Worm (Caenorhabditis elegans) whole organism, midembryonic: ENCODE results near the gene gadr-3.

Experiments
- T22C8.4 ChIP-seq: fragments of 200-800 bp; sonication (Bioruptor generic); IDR thresholded peaks from 2 replicates; pipeline ENCODE4 v1.3.6; 2022; ENCODE audit warnings: missing genetic modification characterization, missing compliant biosample characterization
- cog-1 ChIP-seq: sonication (generic microtip); optimal IDR thresholded peaks from 2 replicates; lab custom pipeline; 2016; ENCODE audit warnings: missing genetic modification characterization, missing compliant biosample characterization
- flt-1 ChIP-seq: fragments of 200-800 bp; sonication (Bioruptor generic); IDR thresholded peaks from 2 replicates; pipeline ENCODE4 v1.3.6; 2022; ENCODE audit warnings: missing genetic modification characterization, missing compliant biosample characterization
- klf-2 ChIP-seq: fragments of 200-800 bp; sonication (Bioruptor generic); conservative IDR thresholded peaks from 2 replicates; pipeline ENCODE4 v1.3.6; 2022; ENCODE audit warnings: missing genetic modification reagents, missing genetic modification characterization, missing compliant biosample characterization
- med-1 ChIP-seq: sonication (generic microtip); optimal IDR thresholded peaks from 2 replicates; lab custom pipeline; 2017; ENCODE audit warnings: missing genetic modification characterization, mild to moderate bottlenecking, missing compliant biosample characterization, antibody characterized with exemption, missing genetic modification reagents; ENCODE audit not compliant: insufficient read depth
- ref-1 ChIP-seq: fragments of 200-800 bp; sonication (Bioruptor generic); conservative IDR thresholded peaks from 2 replicates; pipeline ENCODE4 v1.3.6; 2022; ENCODE audit warnings: missing genetic modification reagents, missing genetic modification characterization, missing compliant biosample characterization
- tab-1 ChIP-seq: fragments of 200-800 bp; sonication (Bioruptor generic); IDR thresholded peaks from 2 replicates; pipeline ENCODE4 v1.3.6; 2022; ENCODE audit warnings: missing genetic modification characterization, missing compliant biosample characterization
- ztf-23 ChIP-seq: fragments of 200-800 bp; sonication (Bioruptor generic); IDR thresholded peaks from 2 replicates; pipeline ENCODE4 v1.3.6; 2022; ENCODE audit warnings: missing genetic modification reagents, missing genetic modification characterization, missing compliant biosample characterization
- ztf-29 ChIP-seq: fragments of 200-800 bp; sonication (Bioruptor generic); IDR thresholded peaks from 2 replicates; pipeline ENCODE4 v1.3.6; 2022; ENCODE audit warnings: missing genetic modification reagents, missing genetic modification characterization, missing compliant biosample characterization

Gene gadr-3

DNA sequence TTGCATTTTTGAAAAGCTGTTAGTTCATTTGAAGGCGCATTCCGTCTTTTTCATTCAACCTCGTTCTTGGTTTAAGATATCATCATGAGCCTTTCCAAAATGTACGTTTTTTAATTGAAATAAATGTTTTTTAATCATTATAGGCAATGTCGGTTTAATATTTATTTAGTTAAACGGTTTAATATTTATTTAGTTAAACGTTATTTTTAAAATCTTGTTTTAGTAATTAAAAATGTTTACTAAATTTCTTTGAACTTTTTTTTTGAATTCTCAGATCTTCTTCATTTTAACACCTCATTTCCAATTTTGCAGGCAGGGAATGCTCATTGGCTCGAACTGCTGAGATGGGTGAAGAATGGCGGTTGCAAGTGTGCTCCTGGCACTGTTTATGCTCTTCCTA is 23.3 kb upstream of the gadr-3 start, which contains the start of gene gar-2:
gar-2 (plus strand) TSS at position 301 of the 400 bp plus-strand sequence.
- TF ChIP-seq med-1 (GFP tag; lab: Kevin White, UChicago) (no peak), ref-1 (GFP tag; lab: Robert Waterston, UW) (no peak), tab-1 (no peak), ztf-29 (GFP tag; lab: Robert Waterston, UW) (no peak), ztf-23 (no peak), flt-1 (no peak), klf-2 (GFP tag; lab: Robert Waterston, UW) (no peak), cog-1 (tag; lab: Kevin White, UChicago) (no peak), T22C8.4 (GFP tag; lab: Robert Waterston, UW) (no peak)

DNA sequence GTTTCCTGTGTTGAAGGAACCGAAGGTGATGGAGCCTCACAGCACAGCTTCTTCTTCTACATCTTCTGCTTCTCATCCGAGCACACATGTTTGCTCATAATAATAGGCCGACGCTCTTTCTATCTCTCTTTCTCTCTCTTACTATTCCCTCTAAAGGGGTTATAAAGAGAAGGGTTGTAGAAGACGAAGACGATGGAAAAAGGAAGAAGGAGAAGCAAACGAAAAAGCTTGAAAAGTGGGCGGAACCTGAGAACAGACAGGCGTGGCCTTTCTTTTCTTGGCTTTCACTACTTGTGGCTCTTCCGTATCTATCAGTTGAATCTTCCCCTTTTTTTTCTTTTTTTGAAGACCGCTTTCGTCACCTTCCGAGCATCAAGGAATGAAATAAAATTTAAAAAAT is 22.0 kb upstream of the gadr-3 start:
- TF ChIP-seq klf-2 (GFP tag; lab: Robert Waterston, UW) (no peak), tab-1 (no peak), ztf-23 (no peak), T22C8.4 (GFP tag; lab: Robert Waterston, UW) (no peak), cog-1 (tag; lab: Kevin White, UChicago) (no peak), flt-1 (no peak), ztf-29 (GFP tag; lab: Robert Waterston, UW) (no peak), med-1 (GFP tag; lab: Kevin White, UChicago) (no peak), ref-1 (GFP tag; lab: Robert Waterston, UW) (no peak)

DNA sequence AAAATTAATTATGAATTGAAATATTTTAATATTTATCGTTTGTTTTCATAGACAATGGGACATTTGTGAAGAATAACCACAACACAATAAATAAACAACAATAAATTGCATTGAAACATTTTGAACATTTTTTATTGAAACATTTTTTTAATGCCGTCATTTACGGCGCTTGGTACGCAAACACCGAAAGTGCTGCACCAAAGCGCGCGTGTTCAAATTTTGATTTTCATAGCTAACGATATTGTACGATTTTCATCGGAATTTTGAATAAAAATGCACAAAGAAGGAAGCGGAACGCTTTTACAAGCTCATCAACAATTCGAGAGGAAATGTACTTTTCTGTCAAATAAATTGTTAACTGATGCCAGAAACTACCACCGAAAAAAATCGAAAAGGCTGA is 18.0 kb upstream of the gadr-3 start:
- TF ChIP-seq ztf-29 (GFP tag; lab: Robert Waterston, UW) (no peak), T22C8.4 (GFP tag; lab: Robert Waterston, UW) (no peak), klf-2 (GFP tag; lab: Robert Waterston, UW) (no peak), cog-1 (tag; lab: Kevin White, UChicago) (no peak), med-1 (GFP tag; lab: Kevin White, UChicago) (no peak), ztf-23 (no peak), flt-1 (no peak)

DNA sequence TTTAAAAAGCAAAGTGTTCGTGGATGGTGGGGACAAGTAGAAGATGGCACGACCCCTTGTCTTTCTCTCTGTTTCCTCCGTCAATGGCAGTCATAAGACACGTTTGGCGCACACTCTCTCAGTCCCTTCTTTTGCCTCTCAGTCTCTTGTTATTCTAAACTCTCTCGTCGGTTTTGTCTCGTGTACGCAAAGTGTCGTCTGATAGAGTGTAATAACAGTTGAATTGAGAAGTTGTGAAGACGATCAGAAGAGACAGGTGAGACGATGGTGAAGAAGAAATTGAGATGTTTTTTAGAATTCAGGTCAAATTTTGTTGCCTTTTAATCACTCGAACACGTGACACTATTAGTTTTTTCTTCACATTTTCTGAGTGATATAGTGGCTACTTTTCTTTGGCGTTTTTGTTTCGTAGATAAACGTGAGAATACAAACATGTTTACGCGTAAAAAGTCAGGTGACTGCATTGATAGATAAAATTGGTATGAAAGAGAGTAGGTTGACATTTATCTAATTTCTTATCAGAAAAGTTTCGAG is 17.4 kb upstream of the gadr-3 start, which contains the start of gene F47D12.9:
F47D12.9 (minus strand) TSS at position 267 of the 534 bp plus-strand sequence.
- no peak for TF ChIP-seq med-1 (GFP tag; lab: Kevin White, UChicago)
- no peak for TF ChIP-seq ztf-29 (GFP tag; lab: Robert Waterston, UW)
- no peak for TF ChIP-seq ref-1 (GFP tag; lab: Robert Waterston, UW)
- TF ChIP-seq T22C8.4 (GFP tag; lab: Robert Waterston, UW): no peak
- no peak for TF ChIP-seq cog-1 (tag; lab: Kevin White, UChicago)
- TF ChIP-seq ztf-23: no peak
- TF ChIP-seq klf-2 (GFP tag; lab: Robert Waterston, UW): no peak
- TF ChIP-seq tab-1: no peak
- no peak for TF ChIP-seq flt-1

DNA sequence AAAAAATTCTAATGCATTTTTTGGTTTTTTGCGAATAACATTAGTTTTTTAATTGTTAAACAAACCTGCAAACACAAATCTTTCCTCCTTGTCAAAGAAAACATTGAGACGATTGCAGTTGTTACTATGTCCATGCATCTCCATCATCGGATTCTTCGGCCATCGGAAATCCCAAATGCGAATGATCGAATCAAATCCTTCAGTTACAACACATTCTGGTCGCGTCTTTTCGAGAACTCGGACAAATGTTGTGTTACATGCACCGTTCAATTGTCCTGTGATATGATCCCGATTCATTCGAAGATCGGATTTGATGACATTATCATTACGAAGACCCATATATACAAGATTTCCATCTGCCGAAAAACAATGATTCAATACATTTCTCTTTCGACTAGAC is 14.5 kb upstream of the gadr-3 start:
- TF ChIP-seq flt-1 (no peak), T22C8.4 (GFP tag; lab: Robert Waterston, UW) (no peak), med-1 (GFP tag; lab: Kevin White, UChicago) (no peak), ref-1 (GFP tag; lab: Robert Waterston, UW) (no peak), tab-1 (no peak), cog-1 (tag; lab: Kevin White, UChicago) (no peak), klf-2 (GFP tag; lab: Robert Waterston, UW) (no peak), ztf-29 (GFP tag; lab: Robert Waterston, UW) (no peak), ztf-23 (no peak)

DNA sequence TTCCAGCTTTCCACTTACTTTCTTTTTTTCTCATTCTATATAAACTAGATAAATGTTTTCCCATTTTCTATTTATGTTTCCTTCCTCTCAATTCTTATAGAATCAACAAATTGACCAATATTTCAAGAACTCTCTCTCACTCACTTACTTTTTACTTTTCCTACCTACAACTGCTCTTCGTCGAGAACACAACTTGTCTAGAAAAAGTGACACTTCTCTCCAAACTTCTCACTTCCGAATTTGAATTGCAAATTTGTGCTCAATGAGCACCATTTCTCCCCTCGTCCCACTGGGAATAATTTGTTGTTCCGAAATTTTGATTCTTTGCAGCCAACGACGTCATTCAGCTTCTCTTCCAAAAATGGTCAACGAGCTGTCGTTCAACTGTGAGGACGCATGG is 12.3 kb upstream of the gadr-3 start, which contains the start of gene F47D12.3:
F47D12.3 (plus strand) TSS at position 331 of the 400 bp plus-strand sequence.
- TF ChIP-seq tab-1: no peak
- no peak for TF ChIP-seq T22C8.4 (GFP tag; lab: Robert Waterston, UW)
- TF ChIP-seq med-1 (GFP tag; lab: Kevin White, UChicago): no peak
- TF ChIP-seq ztf-23: no peak
- TF ChIP-seq flt-1: no peak
- no peak for TF ChIP-seq ref-1 (GFP tag; lab: Robert Waterston, UW)
- TF ChIP-seq klf-2 (GFP tag; lab: Robert Waterston, UW): no peak
- TF ChIP-seq cog-1 (tag; lab: Kevin White, UChicago): no peak
- TF ChIP-seq ztf-29 (GFP tag; lab: Robert Waterston, UW): no peak

DNA sequence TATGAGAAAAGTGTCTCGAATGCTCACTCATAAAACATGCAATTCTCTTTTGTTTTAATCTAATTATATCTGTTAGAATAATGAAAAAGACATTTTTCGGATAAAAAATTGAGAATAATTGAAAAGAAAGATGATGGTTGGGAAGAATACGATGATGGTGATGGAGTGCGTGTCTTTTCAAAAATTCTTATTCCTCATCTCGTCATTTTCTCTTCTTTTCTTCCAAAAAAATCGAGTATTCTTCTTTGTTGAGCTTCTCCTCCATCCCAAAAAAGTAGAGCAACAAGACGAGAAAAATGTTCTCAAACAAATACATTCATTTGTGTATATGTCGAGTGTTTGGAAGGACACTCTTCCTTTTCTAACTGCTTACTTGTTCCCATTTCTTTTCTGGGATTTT is 11.8 kb upstream of the gadr-3 start:
- TF ChIP-seq ref-1 (GFP tag; lab: Robert Waterston, UW) (no peak), ztf-29 (GFP tag; lab: Robert Waterston, UW) (no peak), flt-1 (no peak), tab-1 (no peak), med-1 (GFP tag; lab: Kevin White, UChicago) (no peak), ztf-23 (no peak), T22C8.4 (GFP tag; lab: Robert Waterston, UW) (no peak), cog-1 (tag; lab: Kevin White, UChicago) (no peak), klf-2 (GFP tag; lab: Robert Waterston, UW) (no peak)

DNA sequence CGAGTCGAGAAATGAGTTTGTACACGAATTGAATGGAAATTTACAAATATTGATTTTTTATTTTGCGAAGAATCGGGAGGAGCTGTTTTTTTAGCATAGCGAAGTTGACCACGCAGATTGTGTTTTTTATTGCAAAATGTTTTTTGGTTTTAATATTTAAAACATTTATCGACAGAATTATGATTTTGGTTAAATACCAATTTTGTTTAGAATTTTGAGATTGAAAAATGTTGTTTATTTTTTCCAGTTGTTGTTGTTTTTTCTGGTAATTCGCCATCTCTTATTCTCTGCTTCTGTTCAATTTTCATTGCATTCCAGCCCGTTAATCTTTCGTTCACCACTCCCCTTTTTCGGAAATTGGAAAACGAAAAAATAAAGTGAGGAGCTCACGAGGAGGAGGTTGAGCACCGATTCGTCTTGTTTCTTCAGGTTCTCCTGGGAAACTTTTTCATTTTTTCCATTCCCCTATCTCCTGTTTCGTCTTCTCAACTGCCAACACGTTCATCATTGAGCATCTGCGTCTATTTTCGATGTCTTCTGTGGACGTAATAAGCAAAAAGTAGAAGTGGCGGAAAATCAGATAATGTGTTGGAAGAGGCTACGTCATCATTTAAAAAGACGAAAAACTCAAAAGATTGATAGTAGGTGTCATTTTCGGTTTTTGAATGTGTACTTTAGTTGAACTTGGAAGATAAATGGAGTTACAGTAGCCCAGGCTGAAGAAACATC is 10.3 kb upstream of the gadr-3 start, which contains the start of gene F47D12.7:
F47D12.7 (minus strand) TSS at position 51 of the 729 bp plus-strand sequence.
- no peak for TF ChIP-seq T22C8.4 (GFP tag; lab: Robert Waterston, UW)
- no peak for TF ChIP-seq ref-1 (GFP tag; lab: Robert Waterston, UW)
- TF ChIP-seq cog-1 (tag; lab: Kevin White, UChicago): no peak
- no peak for TF ChIP-seq ztf-23
- no peak for TF ChIP-seq klf-2 (GFP tag; lab: Robert Waterston, UW)
- no peak for TF ChIP-seq flt-1
- TF ChIP-seq med-1 (GFP tag; lab: Kevin White, UChicago): no peak
- no peak for TF ChIP-seq ztf-29 (GFP tag; lab: Robert Waterston, UW)
- no peak for TF ChIP-seq tab-1
